Worm (Caenorhabditis elegans) whole organism, L4/young adult: ENCODE data around the gene F47D12.9.

Experiments used
- W03F9.2 ChIP-seq: fragments of 150-350 bp; optimal IDR thresholded peaks from 2 replicates; lab custom pipeline; 2014; ENCODE audit warnings: missing biosample characterization, missing genetic modification characterization
- dao-5 ChIP-seq: sonication (generic microtip); optimal IDR thresholded peaks from 2 replicates; lab custom pipeline; 2016; ENCODE audit warnings: missing genotype, missing genetic modification characterization, moderate library complexity, missing compliant biosample characterization
- him-1 ChIP-seq: sonication (generic microtip); optimal IDR thresholded peaks from 2 replicates; lab custom pipeline; 2016; ENCODE audit warnings: missing genotype, missing genetic modification reagents, missing genetic modification characterization, missing compliant biosample characterization

ce11 chrIII:6265911-6266310, 37.3 kb downstream of the F47D12.9 start, which contains the start of gene srg-6:
- TF ChIP-seq dao-5 (tag; lab: Kevin White, UChicago) (no peak), him-1 (no peak), W03F9.2 (tag; lab: Kevin White, UChicago) (no peak)
